Worm (Caenorhabditis elegans): ENCODE measurements around the gene mrpl-50.

- TF ChIP-seq R02D3.7 (tag; optimal IDR thresholded peaks at IDR 0.05): no peak
- no peak for TF ChIP-seq aly-2 (tag; optimal IDR thresholded peaks at IDR 0.05)
- TF ChIP-seq ama-1 (optimal IDR thresholded peaks at IDR 0.05): no peak
- no peak for TF ChIP-seq pha-4 (GFP tag; IDR thresholded peaks at IDR 0.05)
- TF ChIP-seq pha-4 (tag; optimal IDR thresholded peaks at IDR 0.05): no peak
Measured at ce11 chrII:8948640-8949039, 19.0 kb downstream of the mrpl-50 start.

All from whole organism, L4 larva.